Worm (Caenorhabditis elegans): Measurements from ENCODE around the gene nfi-1.

nfi-1 gene

ce11 chrII:7529078-7529683 is 8.8 kb upstream of the nfi-1 start, which contains the start of gene ZK1290.5:
Gene ZK1290.5 (plus strand): TSS chrII:7529643.
- no peak for TF ChIP-seq fax-1 (tag; optimal IDR thresholded peaks at IDR 0.05)
- no peak for TF ChIP-seq ceh-14 (tag; optimal IDR thresholded peaks at IDR 0.05)
- TF ChIP-seq sdc-2 (tag; optimal IDR thresholded peaks at IDR 0.05) = no peak
- no peak for TF ChIP-seq lin-11 (tag; optimal IDR thresholded peaks at IDR 0.05)
- no peak for TF ChIP-seq ceh-19 (GFP tag; optimal IDR thresholded peaks at IDR 0.05)
- no peak for TF ChIP-seq gmeb-2 (tag; optimal IDR thresholded peaks at IDR 0.05)
- TF ChIP-seq ceh-48 (tag; optimal IDR thresholded peaks at IDR 0.05) = no peak
- TF ChIP-seq ceh-22 (tag; optimal IDR thresholded peaks at IDR 0.05) = no peak
- no peak for TF ChIP-seq ztf-16 (tag; optimal IDR thresholded peaks at IDR 0.05)
- TF ChIP-seq unc-3 (GFP tag; conservative IDR thresholded peaks at IDR 0.05) = no peak
- no peak for TF ChIP-seq unc-3 (tag; optimal IDR thresholded peaks at IDR 0.05)
- peak; percentile 54 for TF ChIP-seq rnt-1 (tag; optimal IDR thresholded peaks at IDR 0.05)
- peak; percentile 10 for TF ChIP-seq F13H6.1 (tag; optimal IDR thresholded peaks at IDR 0.05)
- no peak for TF ChIP-seq nhr-11 (tag; optimal IDR thresholded peaks at IDR 0.05)
- no peak for TF ChIP-seq dve-1 (tag; optimal IDR thresholded peaks at IDR 0.05)
- TF ChIP-seq nfya-1 (tag; optimal IDR thresholded peaks at IDR 0.05) = peak; percentile 50
- TF ChIP-seq ceh-2 (tag; optimal IDR thresholded peaks at IDR 0.05) = no peak
- peak; percentile 84 for TF ChIP-seq ceh-18 (tag; optimal IDR thresholded peaks at IDR 0.05)
- TF ChIP-seq ceh-6 (GFP tag; optimal IDR thresholded peaks at IDR 0.05) = no peak
- no peak for TF ChIP-seq pax-1 (tag; optimal IDR thresholded peaks at IDR 0.05)
- TF ChIP-seq ets-4 (tag; optimal IDR thresholded peaks at IDR 0.05) = peak; percentile 18
- TF ChIP-seq K02D7.2 (tag; optimal IDR thresholded peaks at IDR 0.05) = no peak
- peak; percentile 61 for TF ChIP-seq hlh-30 (tag; optimal IDR thresholded peaks at IDR 0.05; ENCODE audit: insufficient read depth)
- TF ChIP-seq pat-9 (tag; optimal IDR thresholded peaks at IDR 0.05) = no peak
- no peak for TF ChIP-seq hlh-8 (tag; optimal IDR thresholded peaks at IDR 0.05)
- TF ChIP-seq hlh-15 (tag; optimal IDR thresholded peaks at IDR 0.05) = no peak
- no peak for TF ChIP-seq sox-2 (GFP tag; IDR thresholded peaks at IDR 0.05)
- no peak for TF ChIP-seq ceh-45 (GFP tag; IDR thresholded peaks at IDR 0.05)
- no peak for TF ChIP-seq ahr-1 (tag; optimal IDR thresholded peaks at IDR 0.05)
- TF ChIP-seq hlh-6 (tag; optimal IDR thresholded peaks at IDR 0.05) = no peak
- TF ChIP-seq pha-4 (tag; optimal IDR thresholded peaks at IDR 0.05) = no peak
- no peak for TF ChIP-seq unc-86 (tag; optimal IDR thresholded peaks at IDR 0.05)
- no peak for TF ChIP-seq dmd-4 (tag; optimal IDR thresholded peaks at IDR 0.05; ENCODE audit: borderline replicate concordance)
- no peak for TF ChIP-seq mec-3 (tag; optimal IDR thresholded peaks at IDR 0.05; ENCODE audit: borderline replicate concordance)
- no peak for TF ChIP-seq tbx-7 (tag; optimal IDR thresholded peaks at IDR 0.05)
- no peak for TF ChIP-seq C08G9.2 (tag; optimal IDR thresholded peaks at IDR 0.05)
- no peak for TF ChIP-seq npax-4 (tag; optimal IDR thresholded peaks at IDR 0.05)
- TF ChIP-seq pros-1 (tag; optimal IDR thresholded peaks at IDR 0.05) = no peak
- TF ChIP-seq tbx-2 (tag; optimal IDR thresholded peaks at IDR 0.05) = no peak
- TF ChIP-seq ceh-34 (tag; optimal IDR thresholded peaks at IDR 0.05) = no peak
- peak; percentile 69 for TF ChIP-seq unc-55 (GFP tag; optimal IDR thresholded peaks at IDR 0.05)
- no peak for TF ChIP-seq ama-1 (optimal IDR thresholded peaks at IDR 0.05)
- TF ChIP-seq sox-4 (tag; optimal IDR thresholded peaks at IDR 0.05) = no peak
- TF ChIP-seq hlh-13 (GFP tag; optimal IDR thresholded peaks at IDR 0.05) = no peak
- TF ChIP-seq ceh-24 (tag; optimal IDR thresholded peaks at IDR 0.05) = no peak
- no peak for TF ChIP-seq Y22D7AL.16 (tag; optimal IDR thresholded peaks at IDR 0.05)

All from whole organism, late embryonic.